Worm (Caenorhabditis elegans): ENCODE results near the gene spig-4.

spig-4 gene

DNA sequence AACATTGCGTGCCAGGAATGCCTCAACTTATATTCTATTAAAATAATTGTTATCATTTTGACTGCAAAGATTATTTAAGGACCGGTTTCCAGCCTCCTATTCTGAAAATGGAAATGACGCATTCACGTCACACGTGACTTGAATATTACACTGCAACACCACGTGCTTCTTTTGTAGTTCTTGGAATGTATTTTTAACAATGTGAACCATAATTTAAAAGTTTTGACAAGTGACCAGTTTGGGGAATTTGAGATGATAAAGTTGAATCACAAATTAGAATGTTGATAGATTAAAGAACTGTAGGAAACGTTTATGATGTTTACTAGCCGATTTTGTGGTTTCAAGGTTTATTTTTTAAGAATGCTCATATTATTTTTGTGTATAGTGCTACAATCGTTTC, 35.0 kb upstream of the spig-4 start, which contains the start of gene F47B8.10:
F47B8.10 (plus strand) TSS at position 301 of the 400 bp plus-strand sequence.
- TF ChIP-seq nhr-12 (tag; optimal IDR thresholded peaks at IDR 0.05) (no peak), fkh-10 (GFP tag; optimal IDR thresholded peaks at IDR 0.05) (no peak), mdl-1 (tag; optimal IDR thresholded peaks at IDR 0.05) (no peak), lsy-12 (tag; optimal IDR thresholded peaks at IDR 0.05) (no peak), ama-1 (optimal IDR thresholded peaks at IDR 0.05) (no peak), R02D3.7 (tag; optimal IDR thresholded peaks at IDR 0.05) (no peak), mml-1 (tag; optimal IDR thresholded peaks at IDR 0.05) (no peak), ztf-4 (tag; optimal IDR thresholded peaks at IDR 0.05) (no peak), eor-1 (tag; optimal IDR thresholded peaks at IDR 0.05) (no peak)

DNA sequence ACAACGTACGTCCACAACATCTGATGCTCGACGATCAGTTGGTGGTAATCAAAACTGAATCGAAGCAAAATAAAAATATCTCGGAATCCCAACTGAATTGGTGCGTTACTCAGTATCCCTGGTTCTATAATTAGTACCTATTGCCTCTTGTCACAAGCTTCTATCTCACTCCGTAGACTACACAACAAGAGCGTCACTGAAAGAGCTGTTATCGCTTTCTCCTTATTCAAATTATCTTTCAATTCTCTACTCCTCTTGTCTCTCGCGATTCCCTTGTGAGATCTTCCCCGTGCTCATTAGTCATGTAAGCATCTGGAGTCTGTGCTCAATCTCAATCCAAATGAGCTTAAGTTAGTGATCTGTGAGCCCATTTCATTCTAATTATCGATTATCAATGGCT, 30.0 kb upstream of the spig-4 start, which contains the start of gene srm-6:
srm-6 (plus strand) TSS at position 301 of the 400 bp plus-strand sequence.
- TF ChIP-seq nhr-25 (tag; optimal IDR thresholded peaks at IDR 0.05), result no peak
- no peak for TF ChIP-seq sea-2 (GFP tag; optimal IDR thresholded peaks at IDR 0.05)
- no peak for TF ChIP-seq ceh-28 (tag; optimal IDR thresholded peaks at IDR 0.05)
- no peak for TF ChIP-seq fkh-10 (GFP tag; optimal IDR thresholded peaks at IDR 0.05)
- no peak for TF ChIP-seq nhr-67 (tag; optimal IDR thresholded peaks at IDR 0.05)
- TF ChIP-seq nhr-43 (tag; optimal IDR thresholded peaks at IDR 0.05; ENCODE audit: poor library complexity, severe bottlenecking), result no peak
- no peak for TF ChIP-seq mdl-1 (tag; optimal IDR thresholded peaks at IDR 0.05)

DNA sequence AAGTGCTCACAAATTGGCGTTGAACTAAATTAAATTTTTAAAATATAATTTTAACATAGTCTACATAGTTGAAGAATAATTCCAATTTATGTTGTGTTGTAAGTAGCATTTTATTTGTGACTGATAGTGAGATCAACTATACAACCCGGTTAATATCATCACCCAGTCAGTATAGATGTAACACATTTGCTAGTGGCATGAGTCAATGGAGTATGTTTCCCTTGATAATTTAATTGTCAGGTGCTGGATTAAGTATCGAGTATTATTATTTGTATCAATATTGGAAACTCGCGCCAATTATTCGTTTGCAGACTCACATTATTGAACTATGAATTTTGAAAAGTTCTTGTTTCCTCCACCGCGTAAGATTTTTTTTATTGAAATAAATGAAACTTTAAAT, 28.2 kb upstream of the spig-4 start, which contains the start of gene srm-5:
srm-5 (plus strand) TSS at position 301 of the 400 bp plus-strand sequence.
- no peak for TF ChIP-seq nhr-77 (tag; optimal IDR thresholded peaks at IDR 0.05)
- TF ChIP-seq fos-1 (tag; optimal IDR thresholded peaks at IDR 0.05), result no peak
- no peak for TF ChIP-seq elt-1 (tag; optimal IDR thresholded peaks at IDR 0.05)
- no peak for TF ChIP-seq nfya-1 (tag; optimal IDR thresholded peaks at IDR 0.05; ENCODE audit: insufficient read depth)
- TF ChIP-seq egl-5 (tag; optimal IDR thresholded peaks at IDR 0.05), result no peak
- TF ChIP-seq nhr-76 (tag; optimal IDR thresholded peaks at IDR 0.05), result no peak
- TF ChIP-seq sea-2 (GFP tag; optimal IDR thresholded peaks at IDR 0.05), result no peak
- no peak for TF ChIP-seq mml-1 (tag; optimal IDR thresholded peaks at IDR 0.05)
- no peak for TF ChIP-seq daf-12 (tag; optimal IDR thresholded peaks at IDR 0.05)

DNA sequence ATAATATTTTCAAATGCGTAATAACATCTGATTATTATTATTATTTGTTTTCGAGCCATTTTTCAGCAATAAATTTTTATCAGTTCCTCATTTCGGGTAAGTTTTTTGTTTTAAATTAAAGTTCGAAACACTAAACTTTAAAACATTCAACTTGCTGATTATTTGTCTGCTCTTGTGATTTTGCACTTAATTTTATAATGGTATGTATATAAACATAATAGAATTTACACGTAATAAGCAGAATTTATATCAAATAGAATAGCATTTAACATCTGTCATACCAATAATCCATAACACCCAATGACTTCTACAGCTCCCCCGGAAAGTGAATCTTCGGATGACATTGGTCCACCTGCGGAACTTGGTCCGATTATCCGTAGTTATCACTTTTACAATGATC, 26.4 kb upstream of the spig-4 start, which contains the start of gene srm-4:
srm-4 (plus strand) TSS at position 301 of the 400 bp plus-strand sequence.
- TF ChIP-seq nhr-23 (tag; optimal IDR thresholded peaks at IDR 0.05) (no peak), fos-1 (tag; optimal IDR thresholded peaks at IDR 0.05) (no peak), unc-62 (GFP tag; optimal IDR thresholded peaks at IDR 0.05) (no peak), nfya-1 (tag; optimal IDR thresholded peaks at IDR 0.05; ENCODE audit: insufficient read depth) (no peak), ZK546.5 (tag; optimal IDR thresholded peaks at IDR 0.05) (no peak), nhr-12 (tag; optimal IDR thresholded peaks at IDR 0.05) (no peak), tbx-2 (tag; optimal IDR thresholded peaks at IDR 0.05) (no peak), eor-1 (tag; optimal IDR thresholded peaks at IDR 0.05) (no peak), mml-1 (tag; optimal IDR thresholded peaks at IDR 0.05) (no peak), egl-5 (tag; optimal IDR thresholded peaks at IDR 0.05) (no peak), nhr-11 (tag; optimal IDR thresholded peaks at IDR 0.05) (no peak), nhr-237 (tag; optimal IDR thresholded peaks at IDR 0.05) (no peak), aly-2 (tag; optimal IDR thresholded peaks at IDR 0.05) (no peak), ceh-28 (tag; optimal IDR thresholded peaks at IDR 0.05) (no peak), pha-4 (tag; optimal IDR thresholded peaks at IDR 0.05) (no peak), elt-3 (tag; optimal IDR thresholded peaks at IDR 0.05) (no peak), nhr-76 (tag; optimal IDR thresholded peaks at IDR 0.05) (no peak), fkh-2 (tag; optimal IDR thresholded peaks at IDR 0.05) (no peak), zag-1 (tag; optimal IDR thresholded peaks at IDR 0.05) (no peak), fkh-10 (GFP tag; optimal IDR thresholded peaks at IDR 0.05) (no peak)

DNA sequence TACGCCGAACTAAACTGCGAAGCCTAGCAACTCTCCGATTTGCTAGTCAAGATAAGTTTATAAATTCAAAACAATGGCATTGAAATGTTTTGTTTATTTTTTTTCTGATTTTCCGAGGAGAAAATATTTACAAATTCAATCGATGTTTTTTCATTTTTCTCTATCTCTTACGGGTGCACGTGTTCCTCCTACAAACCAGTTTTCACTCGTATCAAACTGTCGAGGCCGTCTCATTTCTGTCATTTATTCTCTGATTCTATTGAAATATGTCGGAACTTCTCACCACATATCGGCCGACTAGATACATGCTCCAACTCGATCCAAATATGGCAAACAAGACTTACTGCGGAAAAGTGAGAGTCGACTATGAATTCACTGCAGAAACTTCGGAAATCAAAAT, 24.8 kb upstream of the spig-4 start, which contains the start of gene F47B8.8:
F47B8.8 (plus strand) TSS at position 257 of the 400 bp plus-strand sequence.
- no peak for TF ChIP-seq nhr-23 (tag; optimal IDR thresholded peaks at IDR 0.05)
- peak; percentile 4 for TF ChIP-seq nhr-25 (tag; optimal IDR thresholded peaks at IDR 0.05)

DNA sequence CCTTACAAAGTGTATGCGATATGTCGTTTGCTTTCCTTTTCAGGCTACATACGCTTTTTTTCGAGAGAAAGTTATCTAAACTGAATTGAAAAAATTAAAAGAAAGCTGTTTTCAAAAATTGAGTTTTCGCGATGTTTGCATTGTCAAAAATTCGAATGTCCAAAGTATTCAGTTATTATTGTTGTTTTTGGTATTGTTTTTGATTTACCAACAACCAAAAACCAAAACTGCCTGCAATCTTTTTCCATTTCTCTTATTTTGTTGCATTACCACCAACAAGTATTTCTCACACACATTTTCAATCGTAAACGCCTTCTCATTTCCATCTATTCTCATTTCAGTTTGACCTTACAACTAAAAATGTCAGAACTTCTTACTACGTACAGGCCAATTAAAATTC, 22.1 kb upstream of the spig-4 start, which contains the start of gene pepm-1:
pepm-1 (plus strand) TSS at position 301 of the 400 bp plus-strand sequence.
- TF ChIP-seq nhr-12 (tag; optimal IDR thresholded peaks at IDR 0.05) (no peak), fkh-2 (tag; optimal IDR thresholded peaks at IDR 0.05) (no peak), tbx-2 (tag; optimal IDR thresholded peaks at IDR 0.05) (no peak)
